Worm (Caenorhabditis elegans) whole organism, L4 larva: ENCODE measurements around the gene lron-1.
A peak's percentile ranks its signal among the peaks of the same experiment; 100 is the strongest.

ENCODE experiments used
- F10B5.3 ChIP-seq: sonication (generic microtip); optimal IDR thresholded peaks from 2 replicates; lab custom pipeline; 2016; ENCODE audit warnings: mild to moderate bottlenecking, missing genetic modification characterization, missing compliant biosample characterization
- F37D6.2 ChIP-seq: sonication (generic microtip); optimal IDR thresholded peaks from 2 replicates; lab custom pipeline; 2016; ENCODE audit warnings: mild to moderate bottlenecking, missing genetic modification characterization, missing compliant biosample characterization
- T20F7.1 ChIP-seq: fragments of 200-800 bp; sonication (Bioruptor generic); optimal IDR thresholded peaks from 2 replicates; lab custom pipeline; 2018; ENCODE audit warnings: mild to moderate bottlenecking, missing genetic modification characterization, missing compliant biosample characterization
- Y5F2A.4 ChIP-seq: fragments of 200-800 bp; sonication (Bioruptor generic); optimal IDR thresholded peaks from 2 replicates; lab custom pipeline; 2018; ENCODE audit warnings: mild to moderate bottlenecking, missing genetic modification characterization, missing compliant biosample characterization
- ZK546.5 ChIP-seq, 2 experiments: sonication (generic microtip); optimal IDR thresholded peaks; 2 replicates each; lab custom pipeline; 2017; ENCODE audit warnings: missing biosample characterization in 2 of 2, missing genetic modification characterization in 2 of 2
- aha-1 ChIP-seq: fragments of 150-350 bp; peaks from one replicate; lab custom pipeline; 2014; ENCODE audit warnings: missing biosample characterization, missing genetic modification characterization
- aly-2 ChIP-seq: sonication (generic microtip); optimal IDR thresholded peaks from 2 replicates; lab custom pipeline; 2018; ENCODE audit warnings: missing biosample characterization, missing genetic modification characterization
- ama-1 ChIP-seq: fragments of 150-350 bp; optimal IDR thresholded peaks from 2 replicates; lab custom pipeline; 2014; ENCODE audit warnings: inconsistent platforms, mixed read lengths
- arid-1 ChIP-seq: fragments of 200-800 bp; sonication (Bioruptor generic); conservative IDR thresholded peaks from 2 replicates; pipeline ENCODE4 v1.3.6; 2022; ENCODE audit warnings: missing genetic modification reagents, missing genetic modification characterization, missing compliant biosample characterization
- attf-4 ChIP-seq: sonication (generic microtip); optimal IDR thresholded peaks from 3 replicates; lab custom pipeline; 2017; ENCODE audit warnings: missing biosample characterization, missing genetic modification characterization
- ceh-28 ChIP-seq: fragments of 150-350 bp; optimal IDR thresholded peaks from 2 replicates; lab custom pipeline; 2014; ENCODE audit warnings: missing biosample characterization, missing genetic modification reagents, missing genetic modification characterization
- ceh-62 ChIP-seq: sonication (generic microtip); optimal IDR thresholded peaks from 2 replicates; lab custom pipeline; 2017; ENCODE audit warnings: missing biosample characterization, missing genetic modification characterization
- ces-1 ChIP-seq: fragments of 150-350 bp; sonication (generic microtip); optimal IDR thresholded peaks from 4 replicates; lab custom pipeline; 2014; ENCODE audit warnings: missing biosample characterization, missing genetic modification reagents, missing genetic modification characterization
- cey-2 ChIP-seq: sonication (generic microtip); optimal IDR thresholded peaks from 3 replicates; lab custom pipeline; 2017; ENCODE audit warnings: missing genetic modification characterization, mild to moderate bottlenecking, missing compliant biosample characterization, antibody characterized with exemption, borderline replicate concordance; ENCODE audit not compliant: insufficient read depth
- ctbp-1 ChIP-seq: fragments of 200-800 bp; sonication (Bioruptor generic); IDR thresholded peaks from 2 replicates; pipeline ENCODE4 v1.3.6; 2022; ENCODE audit warnings: missing genetic modification reagents, missing genetic modification characterization, missing compliant biosample characterization
- dmd-9 ChIP-seq: fragments of 200-800 bp; sonication (Bioruptor generic); IDR thresholded peaks from 2 replicates; pipeline ENCODE4 v1.3.6; 2022; ENCODE audit warnings: missing genetic modification reagents, missing genetic modification characterization, missing compliant biosample characterization
- duxl-1 ChIP-seq: sonication (generic microtip); optimal IDR thresholded peaks from 2 replicates; lab custom pipeline; 2016; ENCODE audit warnings: mild to moderate bottlenecking, missing genetic modification characterization, moderate library complexity, missing compliant biosample characterization; ENCODE audit not compliant: poor library complexity
- egl-27 ChIP-seq: sonication (generic microtip); optimal IDR thresholded peaks from 3 replicates; lab custom pipeline; 2017; ENCODE audit warnings: missing biosample characterization, missing genetic modification reagents, missing genetic modification characterization
- egl-43 ChIP-seq: fragments of 200-800 bp; sonication (Bioruptor generic); IDR thresholded peaks from 2 replicates; pipeline ENCODE4 v1.3.6; 2022; ENCODE audit warnings: missing genetic modification reagents, missing genetic modification characterization, missing compliant biosample characterization
- gei-8 ChIP-seq: fragments of 200-800 bp; sonication (Bioruptor generic); optimal IDR thresholded peaks from 2 replicates; lab custom pipeline; 2018; ENCODE audit warnings: mild to moderate bottlenecking, missing genetic modification characterization, missing compliant biosample characterization
- hif-1 ChIP-seq, 2 experiments: sonication (generic microtip); optimal IDR thresholded peaks; 2 replicates each; lab custom pipeline; 2016 to 2017; ENCODE audit warnings: missing compliant biosample characterization in 2 of 2, missing genetic modification characterization in 2 of 2, missing genetic modification reagents in 2 of 2, missing genotype in 2 of 2, mild to moderate bottlenecking in 1 of 2
- jun-1 ChIP-seq: fragments of 150-350 bp; optimal IDR thresholded peaks from 2 replicates; lab custom pipeline; 2014; ENCODE audit warnings: missing biosample characterization, missing genetic modification reagents, missing genetic modification characterization
- lin-1 ChIP-seq: fragments of 200-800 bp; sonication (Bioruptor generic); IDR thresholded peaks from 2 replicates; pipeline ENCODE4 v1.3.6; 2022; ENCODE audit warnings: missing genetic modification reagents, missing genetic modification characterization, missing compliant biosample characterization
- lin-13 ChIP-seq: fragments of 150-350 bp; optimal IDR thresholded peaks from 2 replicates; lab custom pipeline; 2014; ENCODE audit warnings: missing biosample characterization, missing genetic modification reagents, missing genetic modification characterization
- lin-15B ChIP-seq: fragments of 150-350 bp; sonication (generic microtip); optimal IDR thresholded peaks from 3 replicates; lab custom pipeline; 2014; ENCODE audit warnings: missing biosample characterization, missing genetic modification characterization
- lin-29 ChIP-seq: fragments of 200-800 bp; sonication (Bioruptor generic); IDR thresholded peaks from 2 replicates; pipeline ENCODE4 v1.3.6; 2022; ENCODE audit warnings: missing genetic modification reagents, missing genetic modification characterization, missing compliant biosample characterization
- lin-39 ChIP-seq: fragments of 150-350 bp; optimal IDR thresholded peaks from 2 replicates; lab custom pipeline; 2014; ENCODE audit warnings: missing biosample characterization, missing genetic modification reagents, missing genetic modification characterization
- lir-3 ChIP-seq: sonication (generic microtip); optimal IDR thresholded peaks from 2 replicates; lab custom pipeline; 2016; ENCODE audit warnings: mild to moderate bottlenecking, missing genetic modification characterization, missing compliant biosample characterization
- lsy-2 ChIP-seq, 2 experiments: fragments of 150-350 bp in 1 of 2; sonication (generic microtip) in 1 of 2; optimal IDR thresholded peaks; 2 replicates each; lab custom pipeline; 2014 to 2017; ENCODE audit warnings: missing biosample characterization in 2 of 2, missing genetic modification characterization in 2 of 2
- madf-5 ChIP-seq, 2 experiments: fragments of 200-800 bp; sonication (Bioruptor generic); IDR thresholded peaks; 2 replicates each; pipeline ENCODE4 v1.3.6; 2022; ENCODE audit warnings: missing compliant biosample characterization in 2 of 2, missing genetic modification characterization in 2 of 2
- mdl-1 ChIP-seq, 2 experiments: fragments of 150-350 bp in 1 of 2; sonication (generic microtip) in 1 of 2; optimal IDR thresholded peaks; 2 replicates each; lab custom pipeline; 2014 to 2017; ENCODE audit warnings: missing biosample characterization in 2 of 2, missing genetic modification characterization in 2 of 2
- mes-2 ChIP-seq: sonication (generic microtip); optimal IDR thresholded peaks from 2 replicates; lab custom pipeline; 2016; ENCODE audit warnings: missing genotype, mild to moderate bottlenecking, missing genetic modification characterization, missing compliant biosample characterization; ENCODE audit not compliant: poor library complexity, severe bottlenecking
- nhr-102 ChIP-seq: sonication (generic microtip); optimal IDR thresholded peaks from 2 replicates; lab custom pipeline; 2016; ENCODE audit warnings: mild to moderate bottlenecking, missing genetic modification characterization, moderate library complexity, missing compliant biosample characterization
- nhr-11 ChIP-seq: fragments of 150-350 bp; optimal IDR thresholded peaks from 2 replicates; lab custom pipeline; 2014; ENCODE audit warnings: missing biosample characterization, missing genetic modification characterization
- nhr-237 ChIP-seq: sonication (generic microtip); optimal IDR thresholded peaks from 2 replicates; lab custom pipeline; 2017; ENCODE audit warnings: missing biosample characterization, missing genetic modification characterization
- nhr-41 ChIP-seq: fragments of 200-800 bp; sonication (Bioruptor generic); IDR thresholded peaks from 2 replicates; pipeline ENCODE4 v1.3.6; 2022; ENCODE audit warnings: missing genetic modification reagents, missing genetic modification characterization, missing compliant biosample characterization
- nhr-42 ChIP-seq: fragments of 200-800 bp; sonication (Bioruptor generic); IDR thresholded peaks from 2 replicates; pipeline ENCODE4 v1.3.6; 2022; ENCODE audit warnings: missing genetic modification characterization, missing compliant biosample characterization
- nhr-77 ChIP-seq: fragments of 150-350 bp; optimal IDR thresholded peaks from 2 replicates; lab custom pipeline; 2014; ENCODE audit warnings: missing biosample characterization, missing genetic modification characterization
- php-3 ChIP-seq: fragments of 200-800 bp; sonication (Bioruptor generic); IDR thresholded peaks from 2 replicates; pipeline ENCODE4 v1.3.6; 2022; ENCODE audit warnings: missing genetic modification reagents, missing genetic modification characterization, missing compliant biosample characterization
- pqm-1 ChIP-seq: sonication (generic microtip); optimal IDR thresholded peaks from 2 replicates; lab custom pipeline; 2017; ENCODE audit warnings: missing biosample characterization, missing genetic modification characterization
- set-16 ChIP-seq: fragments of 200-800 bp; sonication (Bioruptor generic); IDR thresholded peaks from 2 replicates; pipeline ENCODE4 v1.3.6; 2022; ENCODE audit warnings: missing genetic modification reagents, missing genetic modification characterization, missing compliant biosample characterization
- snpc-4 ChIP-seq: fragments of 150-350 bp; optimal IDR thresholded peaks from 2 replicates; lab custom pipeline; 2014; ENCODE audit warnings: missing biosample characterization, missing genetic modification characterization
- spr-1 ChIP-seq: sonication (generic microtip); optimal IDR thresholded peaks from 2 replicates; lab custom pipeline; 2016; ENCODE audit warnings: mild to moderate bottlenecking, missing genetic modification characterization, missing compliant biosample characterization
- spr-3 ChIP-seq: fragments of 200-800 bp; sonication (Bioruptor generic); optimal IDR thresholded peaks from 2 replicates; lab custom pipeline; 2018; ENCODE audit warnings: mild to moderate bottlenecking, missing genetic modification characterization, missing compliant biosample characterization
- tra-1 ChIP-seq: fragments of 200-800 bp; sonication (Bioruptor generic); IDR thresholded peaks from 2 replicates; pipeline ENCODE4 v1.3.6; 2022; ENCODE audit warnings: missing genetic modification reagents, missing genetic modification characterization, missing compliant biosample characterization
- unc-39 ChIP-seq: sonication (generic microtip); optimal IDR thresholded peaks from 2 replicates; lab custom pipeline; 2017; ENCODE audit warnings: missing biosample characterization, missing genetic modification characterization
- unc-62 ChIP-seq, 3 experiments: fragments of 150-350 bp in 1 of 3; sonication (generic microtip); optimal IDR thresholded peaks in 2 of 3; peaks in 1 of 3; 1 replicate in 1 of 3; 2 replicates in 2 of 3; lab custom pipeline; 2014 to 2017; ENCODE audit warnings: missing biosample characterization in 3 of 3, missing genetic modification characterization in 3 of 3, missing genetic modification reagents in 3 of 3, missing genotype in 1 of 3
- zag-1 ChIP-seq: fragments of 150-350 bp; optimal IDR thresholded peaks from 2 replicates; lab custom pipeline; 2014; ENCODE audit warnings: missing biosample characterization, missing genetic modification characterization
- zfp-2 ChIP-seq: sonication (generic microtip); optimal IDR thresholded peaks from 2 replicates; lab custom pipeline; 2016; ENCODE audit warnings: mild to moderate bottlenecking, missing genetic modification characterization, missing compliant biosample characterization
- zip-2 ChIP-seq: fragments of 150-350 bp; optimal IDR thresholded peaks from 2 replicates; lab custom pipeline; 2014; ENCODE audit warnings: missing biosample characterization, missing genetic modification characterization
- ztf-11 ChIP-seq: fragments of 150-350 bp; optimal IDR thresholded peaks from 2 replicates; lab custom pipeline; 2014; ENCODE audit warnings: missing biosample characterization, missing genetic modification characterization

The lron-1 gene

ce11 chrX:14560297-14560680 is 12.2 kb upstream of the lron-1 start (continued):
- TF ChIP-seq gei-8 (GFP tag; lab: Kevin White, UChicago), result peak; percentile 89
- no peak for TF ChIP-seq attf-4 (tag; lab: Kevin White, UChicago)
- 0 out of 2 replicates have a peak, but pooled peaks have one; percentile 48 for TF ChIP-seq php-3 (GFP tag; lab: Robert Waterston, UW)
- no peak for TF ChIP-seq Y5F2A.4 (GFP tag; lab: Kevin White, UChicago)
- peak; percentile 92 to 97 for TF ChIP-seq mdl-1 (tag; optimal IDR thresholded peaks at IDR 0.05; lab: Kevin White, UChicago)
- peak; percentile 71 for TF ChIP-seq jun-1 (tag; lab: Kevin White, UChicago)
- peak; percentile 59 for TF ChIP-seq lin-13 (GFP tag; lab: Kevin White, UChicago)
- peak; percentile 64 for TF ChIP-seq egl-43 (GFP tag; lab: Robert Waterston, UW)
- no peak for TF ChIP-seq snpc-4 (tag; lab: Kevin White, UChicago)
- TF ChIP-seq egl-27 (tag; lab: Kevin White, UChicago), result peak; percentile 25
- TF ChIP-seq ZK546.5 (tag; optimal IDR thresholded peaks at IDR 0.05; lab: Kevin White, UChicago), result no peak
- TF ChIP-seq ctbp-1 (GFP tag; lab: Robert Waterston, UW), result peak; percentile 90
- no peak for TF ChIP-seq ceh-62
- peak; percentile 63 for TF ChIP-seq spr-1 (tag; lab: Kevin White, UChicago)
- peak; percentile 37 for TF ChIP-seq duxl-1 (tag; lab: Kevin White, UChicago)
- TF ChIP-seq spr-3 (GFP tag; lab: Kevin White, UChicago), result no peak
- peak; percentile 58; the same call in 1 of the 2 replicates for TF ChIP-seq arid-1
- TF ChIP-seq lin-39 (tag; lab: Kevin White, UChicago), result no peak
- peak; percentile 92 for TF ChIP-seq lin-1 (GFP tag; lab: Robert Waterston, UW)
- TF ChIP-seq ceh-28 (tag; lab: Kevin White, UChicago), result no peak
- TF ChIP-seq set-16 (GFP tag; lab: Robert Waterston, UW), result peak; percentile 49; the same call in 1 of the 2 replicates
- peak; percentile 36 for TF ChIP-seq zfp-2 (tag; lab: Kevin White, UChicago)
- TF ChIP-seq mes-2 (tag; lab: Kevin White, UChicago), result peak; percentile 65
- peak; percentile 20; the same call in 1 of the 2 replicates for TF ChIP-seq nhr-42 (GFP tag; lab: Robert Waterston, UW)
- peak; percentile 55 for TF ChIP-seq zip-2 (tag; lab: Kevin White, UChicago)
- no peak for TF ChIP-seq ces-1 (GFP tag; lab: Kevin White, UChicago)
- TF ChIP-seq unc-39 (tag; lab: Kevin White, UChicago), result no peak
- TF ChIP-seq nhr-102 (tag; lab: Kevin White, UChicago), result peak; percentile 89
- peak; percentile 39 for TF ChIP-seq F37D6.2 (tag; lab: Kevin White, UChicago)
- peak; percentile 90 for TF ChIP-seq nhr-77 (tag; lab: Kevin White, UChicago)
- no peak for TF ChIP-seq ama-1 (lab: Kevin White, UChicago)
- TF ChIP-seq T20F7.1 (GFP tag; lab: Kevin White, UChicago), result peak; percentile 76
- peak; percentile 99 for TF ChIP-seq aha-1 (tag; lab: Kevin White, UChicago)
- TF ChIP-seq lsy-2 (tag; optimal IDR thresholded peaks at IDR 0.05; lab: Kevin White, UChicago), result peak; percentile 75 to 79
- peak; percentile 43; the same call in 1 of the 2 replicates for TF ChIP-seq dmd-9
- no peak for TF ChIP-seq ztf-11 (tag; lab: Kevin White, UChicago)
- TF ChIP-seq cey-2 (tag; lab: Kevin White, UChicago), result peak; percentile 54
- TF ChIP-seq unc-62 (GFP tag; optimal IDR thresholded peaks at IDR 0.05 in 1 of 2; lab: Kevin White, UChicago), result peak; percentile 21 to 100
- TF ChIP-seq unc-62 (tag; optimal IDR thresholded peaks at IDR 0.05; lab: Kevin White, UChicago), result no peak
- no peak for TF ChIP-seq F10B5.3 (tag; lab: Kevin White, UChicago)
- peak; percentile 92 for TF ChIP-seq tra-1 (GFP tag; lab: Robert Waterston, UW)
- peak; percentile 72 for TF ChIP-seq nhr-237 (tag; lab: Kevin White, UChicago)
- TF ChIP-seq aly-2 (tag; lab: Kevin White, UChicago), result no peak
- no peak for TF ChIP-seq lin-29 (GFP tag; lab: Robert Waterston, UW)
- no peak for TF ChIP-seq lir-3 (tag; lab: Kevin White, UChicago)
- TF ChIP-seq zag-1 (tag; lab: Kevin White, UChicago), result no peak
- TF ChIP-seq hif-1 (tag; optimal IDR thresholded peaks at IDR 0.05; lab: Kevin White, UChicago), result peak; percentile 34 to 92
- no peak for TF ChIP-seq madf-5 (GFP tag; IDR thresholded peaks at IDR 0.05; lab: Robert Waterston, UW)
- no peak for TF ChIP-seq lin-15B (tag; lab: Kevin White, UChicago)
- TF ChIP-seq nhr-41 (GFP tag; lab: Robert Waterston, UW), result peak; percentile 44; the same call in 1 of the 2 replicates
- TF ChIP-seq nhr-11 (tag; lab: Kevin White, UChicago), result peak; percentile 83
- peak; percentile 71 for TF ChIP-seq pqm-1 (tag; lab: Kevin White, UChicago)
